Worm (Caenorhabditis elegans): Measurements from ENCODE around the gene F56F11.4.

DNA sequence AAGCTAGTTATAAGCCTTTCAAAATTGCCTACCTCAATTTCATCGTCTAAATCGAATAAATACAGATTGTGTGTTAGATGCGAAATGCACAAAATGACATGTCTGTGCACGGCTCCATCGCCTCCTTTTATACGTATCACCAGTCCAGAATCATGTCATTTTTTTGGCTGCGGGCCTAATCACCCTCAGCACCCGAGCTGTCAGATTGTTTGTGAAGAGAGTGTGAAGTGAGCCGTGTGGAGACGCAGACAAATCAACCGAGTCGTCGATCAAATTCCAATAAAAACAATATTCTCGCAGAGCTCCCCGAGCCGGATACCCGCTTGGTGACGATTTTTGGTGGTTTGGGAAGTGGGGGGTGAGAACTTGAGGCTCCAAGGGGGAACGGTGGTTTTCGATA lies 45.1 kb downstream of the F56F11.4 start, which contains the start of gene idpa-1:
- TF ChIP-seq ama-1 (optimal IDR thresholded peaks at IDR 0.05): no peak
- TF ChIP-seq ets-7 (tag; optimal IDR thresholded peaks at IDR 0.05): no peak
- no peak for TF ChIP-seq tra-4 (tag; optimal IDR thresholded peaks at IDR 0.05)
- TF ChIP-seq sea-1 (GFP tag; conservative IDR thresholded peaks at IDR 0.05): no peak
- no peak for TF ChIP-seq hnd-1 (tag; optimal IDR thresholded peaks at IDR 0.05)
- TF ChIP-seq aly-1 (tag; optimal IDR thresholded peaks at IDR 0.05): no peak
- TF ChIP-seq scrt-1 (GFP tag; IDR thresholded peaks at IDR 0.05): no peak

Measured in whole organism, early embryonic.